Worm (Caenorhabditis elegans) whole organism, L4 larva: ENCODE results near the gene B0222.1.

Experiments used
- F37D6.2 ChIP-seq: sonication (generic microtip); optimal IDR thresholded peaks from 2 replicates; lab custom pipeline; 2016; ENCODE audit warnings: mild to moderate bottlenecking, missing genetic modification characterization, missing compliant biosample characterization
- F44E2.7 ChIP-seq: fragments of 200-800 bp; sonication (Bioruptor generic); IDR thresholded peaks from 2 replicates; pipeline ENCODE4 v2.1.2; 2022; ENCODE audit warnings: missing genetic modification characterization, missing compliant biosample characterization
- F49E8.2 ChIP-seq: sonication (generic microtip); optimal IDR thresholded peaks from 2 replicates; lab custom pipeline; 2016; ENCODE audit warnings: missing compliant biosample characterization, mild to moderate bottlenecking, missing genetic modification characterization, borderline replicate concordance
- R02D3.7 ChIP-seq: fragments of 150-350 bp; sonication (generic microtip); optimal IDR thresholded peaks from 3 replicates; lab custom pipeline; 2014; ENCODE audit warnings: missing biosample characterization, missing genetic modification characterization
- Y105C5A.15 ChIP-seq: fragments of 200-800 bp; sonication (Bioruptor generic); IDR thresholded peaks from 2 replicates; pipeline ENCODE4 v1.3.6; 2022; ENCODE audit warnings: missing genetic modification characterization, missing compliant biosample characterization
- Y48G9A.11 ChIP-seq: fragments of 200-800 bp; sonication (Bioruptor generic); IDR thresholded peaks from 2 replicates; pipeline ENCODE4 v1.3.6; 2022; ENCODE audit warnings: missing genetic modification reagents, missing genetic modification characterization, missing compliant biosample characterization
- ZK337.2 ChIP-seq: fragments of 200-800 bp; sonication (Bioruptor generic); IDR thresholded peaks from 2 replicates; pipeline ENCODE4 v1.3.6; 2022; ENCODE audit warnings: missing genetic modification reagents, missing genetic modification characterization, missing compliant biosample characterization
- aha-1 ChIP-seq: fragments of 150-350 bp; peaks from one replicate; lab custom pipeline; 2014; ENCODE audit warnings: missing biosample characterization, missing genetic modification characterization
- aly-2 ChIP-seq: sonication (generic microtip); optimal IDR thresholded peaks from 2 replicates; lab custom pipeline; 2018; ENCODE audit warnings: missing biosample characterization, missing genetic modification characterization
- ama-1 ChIP-seq: fragments of 150-350 bp; optimal IDR thresholded peaks from 2 replicates; lab custom pipeline; 2014; ENCODE audit warnings: inconsistent platforms, mixed read lengths
- ceh-32 ChIP-seq: sonication (generic microtip); optimal IDR thresholded peaks from 2 replicates; lab custom pipeline; 2016; ENCODE audit warnings: mild to moderate bottlenecking, missing genetic modification characterization, missing compliant biosample characterization; ENCODE audit not compliant: poor library complexity
- ceh-62 ChIP-seq: sonication (generic microtip); optimal IDR thresholded peaks from 2 replicates; lab custom pipeline; 2017; ENCODE audit warnings: missing biosample characterization, missing genetic modification characterization
- ceh-82 ChIP-seq: sonication (generic microtip); optimal IDR thresholded peaks from 2 replicates; lab custom pipeline; 2017; ENCODE audit warnings: missing biosample characterization, missing genetic modification characterization
- daf-16 ChIP-seq, 3 experiments: sonication (generic microtip); optimal IDR thresholded peaks; 2 replicates each; lab custom pipeline; 2016 to 2017; ENCODE audit warnings: missing genetic modification characterization in 3 of 3, missing genetic modification reagents in 3 of 3, mild to moderate bottlenecking in 2 of 3, missing compliant biosample characterization in 2 of 3, missing biosample characterization in 1 of 3, moderate library complexity in 1 of 3
- dmd-6 ChIP-seq: fragments of 200-800 bp; sonication (Bioruptor generic); IDR thresholded peaks from 2 replicates; pipeline ENCODE4 v1.3.6; 2022; ENCODE audit warnings: missing genetic modification reagents, missing genetic modification characterization, missing compliant biosample characterization
- dmd-9 ChIP-seq: fragments of 200-800 bp; sonication (Bioruptor generic); IDR thresholded peaks from 2 replicates; pipeline ENCODE4 v1.3.6; 2022; ENCODE audit warnings: missing genetic modification reagents, missing genetic modification characterization, missing compliant biosample characterization
- duxl-1 ChIP-seq: sonication (generic microtip); optimal IDR thresholded peaks from 2 replicates; lab custom pipeline; 2016; ENCODE audit warnings: mild to moderate bottlenecking, missing genetic modification characterization, moderate library complexity, missing compliant biosample characterization; ENCODE audit not compliant: poor library complexity
- egl-27 ChIP-seq: sonication (generic microtip); optimal IDR thresholded peaks from 3 replicates; lab custom pipeline; 2017; ENCODE audit warnings: missing biosample characterization, missing genetic modification reagents, missing genetic modification characterization
- fkh-10 ChIP-seq: fragments of 150-350 bp; optimal IDR thresholded peaks from 2 replicates; lab custom pipeline; 2014; ENCODE audit warnings: missing biosample characterization, missing genetic modification reagents, missing genetic modification characterization
- gei-8 ChIP-seq: fragments of 200-800 bp; sonication (Bioruptor generic); optimal IDR thresholded peaks from 2 replicates; lab custom pipeline; 2018; ENCODE audit warnings: mild to moderate bottlenecking, missing genetic modification characterization, missing compliant biosample characterization
- hlh-11 ChIP-seq: fragments of 200-800 bp; sonication (Bioruptor generic); optimal IDR thresholded peaks from 2 replicates; lab custom pipeline; 2018; ENCODE audit warnings: mild to moderate bottlenecking, missing genetic modification characterization, missing compliant biosample characterization
- hmg-1.1 ChIP-seq: fragments of 200-800 bp; sonication (Bioruptor generic); IDR thresholded peaks from 2 replicates; pipeline ENCODE4 v1.3.6; 2022; ENCODE audit warnings: missing genetic modification reagents, missing genetic modification characterization, missing compliant biosample characterization
- lim-7 ChIP-seq: fragments of 200-800 bp; sonication (Bioruptor generic); IDR thresholded peaks from 2 replicates; pipeline ENCODE4 v1.3.6; 2022; ENCODE audit warnings: missing genetic modification characterization, missing compliant biosample characterization
- lin-15B ChIP-seq: fragments of 150-350 bp; sonication (generic microtip); optimal IDR thresholded peaks from 3 replicates; lab custom pipeline; 2014; ENCODE audit warnings: missing biosample characterization, missing genetic modification characterization
- lin-38 ChIP-seq: fragments of 200-800 bp; sonication (Bioruptor generic); IDR thresholded peaks from 2 replicates; pipeline ENCODE4 v1.3.6; 2022; ENCODE audit warnings: missing genetic modification reagents, missing genetic modification characterization, missing compliant biosample characterization
- madf-5 ChIP-seq, 2 experiments: fragments of 200-800 bp; sonication (Bioruptor generic); IDR thresholded peaks; 2 replicates each; pipeline ENCODE4 v1.3.6; 2022; ENCODE audit warnings: missing compliant biosample characterization in 2 of 2, missing genetic modification characterization in 2 of 2
- madf-9 ChIP-seq: fragments of 200-800 bp; sonication (Bioruptor generic); conservative IDR thresholded peaks from 2 replicates; pipeline ENCODE4 v1.3.6; 2022; ENCODE audit warnings: missing genetic modification reagents, missing genetic modification characterization, missing compliant biosample characterization
- mdl-1 ChIP-seq, 2 experiments: fragments of 150-350 bp in 1 of 2; sonication (generic microtip) in 1 of 2; optimal IDR thresholded peaks; 2 replicates each; lab custom pipeline; 2014 to 2017; ENCODE audit warnings: missing biosample characterization in 2 of 2, missing genetic modification characterization in 2 of 2
- mxl-2 ChIP-seq: fragments of 200-800 bp; sonication (Bioruptor generic); conservative IDR thresholded peaks from 2 replicates; pipeline ENCODE4 v1.3.6; 2022; ENCODE audit warnings: missing genetic modification reagents, missing genetic modification characterization, missing compliant biosample characterization
- mxl-3 ChIP-seq: fragments of 200-800 bp; sonication (Bioruptor generic); optimal IDR thresholded peaks from 2 replicates; lab custom pipeline; 2018; ENCODE audit warnings: mild to moderate bottlenecking, missing genetic modification characterization, missing compliant biosample characterization
- nhr-10 ChIP-seq: fragments of 150-350 bp; optimal IDR thresholded peaks from 2 replicates; lab custom pipeline; 2014; ENCODE audit warnings: missing biosample characterization, missing genetic modification characterization
- nhr-11 ChIP-seq: fragments of 150-350 bp; optimal IDR thresholded peaks from 2 replicates; lab custom pipeline; 2014; ENCODE audit warnings: missing biosample characterization, missing genetic modification characterization
- nhr-237 ChIP-seq: sonication (generic microtip); optimal IDR thresholded peaks from 2 replicates; lab custom pipeline; 2017; ENCODE audit warnings: missing biosample characterization, missing genetic modification characterization
- nhr-25 ChIP-seq: sonication (generic microtip); optimal IDR thresholded peaks from 2 replicates; lab custom pipeline; 2017; ENCODE audit warnings: missing genetic modification characterization, mild to moderate bottlenecking, missing compliant biosample characterization, antibody characterized with exemption, moderate library complexity, borderline replicate concordance; ENCODE audit not compliant: insufficient read depth
- nhr-28 ChIP-seq: fragments of 150-350 bp; optimal IDR thresholded peaks from 2 replicates; lab custom pipeline; 2014; ENCODE audit warnings: missing biosample characterization, missing genetic modification characterization
- nhr-41 ChIP-seq: fragments of 200-800 bp; sonication (Bioruptor generic); IDR thresholded peaks from 2 replicates; pipeline ENCODE4 v1.3.6; 2022; ENCODE audit warnings: missing genetic modification reagents, missing genetic modification characterization, missing compliant biosample characterization
- nhr-42 ChIP-seq: fragments of 200-800 bp; sonication (Bioruptor generic); IDR thresholded peaks from 2 replicates; pipeline ENCODE4 v1.3.6; 2022; ENCODE audit warnings: missing genetic modification characterization, missing compliant biosample characterization
- nhr-76 ChIP-seq: fragments of 150-350 bp; optimal IDR thresholded peaks from 2 replicates; lab custom pipeline; 2014; ENCODE audit warnings: missing biosample characterization, missing genetic modification characterization
- nhr-77 ChIP-seq: fragments of 150-350 bp; optimal IDR thresholded peaks from 2 replicates; lab custom pipeline; 2014; ENCODE audit warnings: missing biosample characterization, missing genetic modification characterization
- php-3 ChIP-seq: fragments of 200-800 bp; sonication (Bioruptor generic); IDR thresholded peaks from 2 replicates; pipeline ENCODE4 v1.3.6; 2022; ENCODE audit warnings: missing genetic modification reagents, missing genetic modification characterization, missing compliant biosample characterization
- pqm-1 ChIP-seq: sonication (generic microtip); optimal IDR thresholded peaks from 2 replicates; lab custom pipeline; 2017; ENCODE audit warnings: missing biosample characterization, missing genetic modification characterization
- rbr-2 ChIP-seq: sonication (generic microtip); optimal IDR thresholded peaks from 2 replicates; lab custom pipeline; 2016; ENCODE audit warnings: missing genotype, missing genetic modification characterization, missing compliant biosample characterization
- set-16 ChIP-seq: fragments of 200-800 bp; sonication (Bioruptor generic); IDR thresholded peaks from 2 replicates; pipeline ENCODE4 v1.3.6; 2022; ENCODE audit warnings: missing genetic modification reagents, missing genetic modification characterization, missing compliant biosample characterization
- skn-1 ChIP-seq: fragments of 150-350 bp; optimal IDR thresholded peaks from 2 replicates; lab custom pipeline; 2014; ENCODE audit warnings: missing biosample characterization, missing genetic modification characterization
- snpc-4 ChIP-seq: fragments of 150-350 bp; optimal IDR thresholded peaks from 2 replicates; lab custom pipeline; 2014; ENCODE audit warnings: missing biosample characterization, missing genetic modification characterization
- spr-1 ChIP-seq: sonication (generic microtip); optimal IDR thresholded peaks from 2 replicates; lab custom pipeline; 2016; ENCODE audit warnings: mild to moderate bottlenecking, missing genetic modification characterization, missing compliant biosample characterization
- spr-3 ChIP-seq: fragments of 200-800 bp; sonication (Bioruptor generic); optimal IDR thresholded peaks from 2 replicates; lab custom pipeline; 2018; ENCODE audit warnings: mild to moderate bottlenecking, missing genetic modification characterization, missing compliant biosample characterization
- tag-97 ChIP-seq: fragments of 200-800 bp; sonication (Bioruptor generic); IDR thresholded peaks from 2 replicates; pipeline ENCODE4 v1.3.6; 2022; ENCODE audit warnings: missing genetic modification characterization, missing compliant biosample characterization
- unc-39 ChIP-seq: sonication (generic microtip); optimal IDR thresholded peaks from 2 replicates; lab custom pipeline; 2017; ENCODE audit warnings: missing biosample characterization, missing genetic modification characterization
- zfp-2 ChIP-seq: sonication (generic microtip); optimal IDR thresholded peaks from 2 replicates; lab custom pipeline; 2016; ENCODE audit warnings: mild to moderate bottlenecking, missing genetic modification characterization, missing compliant biosample characterization
- zfp-3 ChIP-seq: fragments of 200-800 bp; sonication (Bioruptor generic); conservative IDR thresholded peaks from 2 replicates; pipeline ENCODE4 v1.3.6; 2022; ENCODE audit warnings: missing genetic modification reagents, missing genetic modification characterization, missing compliant biosample characterization
- ztf-7 ChIP-seq: fragments of 150-350 bp; optimal IDR thresholded peaks from 2 replicates; lab custom pipeline; 2014; ENCODE audit warnings: missing biosample characterization, missing genetic modification characterization

B0222.1 gene

DNA sequence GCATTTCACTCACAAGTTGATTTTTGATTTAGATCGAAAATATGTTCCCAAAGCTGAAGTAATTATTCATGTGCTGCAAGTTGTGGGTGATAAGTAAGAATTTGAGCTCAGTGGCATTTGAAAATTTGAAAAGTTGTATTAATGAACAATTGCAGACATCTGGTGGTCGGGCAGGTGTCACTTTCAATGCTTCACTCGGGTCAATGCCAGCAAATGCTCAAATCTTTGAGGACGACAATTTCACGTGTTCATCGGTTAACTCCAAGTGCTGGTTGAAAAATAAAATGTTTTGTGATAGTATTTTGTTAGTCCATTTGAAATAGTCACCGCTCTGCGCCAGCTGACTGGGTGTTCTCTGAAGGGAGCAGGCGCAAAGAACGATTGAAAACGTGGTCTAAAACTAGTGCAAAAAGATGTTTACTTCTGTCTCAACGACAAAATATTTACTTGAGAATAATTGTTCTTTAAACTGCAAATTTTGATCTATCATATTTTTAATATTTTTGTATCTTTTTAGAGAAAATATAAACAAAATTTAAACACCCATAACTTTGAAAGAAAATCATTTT, 39.9 kb upstream of the B0222.1 start:
- TF ChIP-seq gei-8 (no peak), F49E8.2 (tag; lab: Kevin White, UChicago) (no peak), ceh-62 (tag; lab: Kevin White, UChicago) (no peak), dmd-6 (GFP tag; lab: Robert Waterston, UW) (peak; percentile 79), spr-3 (GFP tag; lab: Kevin White, UChicago) (no peak), daf-16 (GFP tag; optimal IDR thresholded peaks at IDR 0.05; lab: Kevin White, UChicago) (peak in 1 of 2 experiments; percentile 95), daf-16 (tag; optimal IDR thresholded peaks at IDR 0.05; lab: Kevin White, UChicago) (peak; percentile 99), egl-27 (tag; lab: Kevin White, UChicago) (no peak), lin-15B (no peak), hlh-11 (tag; lab: Kevin White, UChicago) (peak; percentile 91), tag-97 (GFP tag; lab: Robert Waterston, UW) (no peak), zfp-2 (tag; lab: Kevin White, UChicago) (no peak), php-3 (GFP tag; lab: Robert Waterston, UW) (no peak), nhr-11 (tag; lab: Kevin White, UChicago) (peak; percentile 68), lin-38 (GFP tag; lab: Robert Waterston, UW) (no peak), aly-2 (tag; lab: Kevin White, UChicago) (no peak), unc-39 (tag; lab: Kevin White, UChicago) (no peak), rbr-2 (tag; lab: Kevin White, UChicago) (no peak), nhr-10 (tag; lab: Kevin White, UChicago) (no peak), pqm-1 (tag; lab: Kevin White, UChicago) (no peak), F44E2.7 (GFP tag; lab: Robert Waterston, UW) (no peak), nhr-77 (peak; percentile 24), ZK337.2 (no peak), mxl-2 (GFP tag; lab: Robert Waterston, UW) (peak; percentile 54; the same call in 1 of the 2 replicates), hmg-1.1 (no peak), Y48G9A.11 (GFP tag; lab: Robert Waterston, UW) (no peak), duxl-1 (no peak), R02D3.7 (tag; lab: Kevin White, UChicago) (no peak), mxl-3 (GFP tag; lab: Kevin White, UChicago) (peak; percentile 11), Y105C5A.15 (no peak), F37D6.2 (tag; lab: Kevin White, UChicago) (no peak), zfp-3 (GFP tag; lab: Robert Waterston, UW) (no peak), ceh-32 (tag; lab: Kevin White, UChicago) (no peak), mdl-1 (tag; optimal IDR thresholded peaks at IDR 0.05; lab: Kevin White, UChicago) (peak in 1 of 2 experiments; percentile 83), ceh-82 (tag; lab: Kevin White, UChicago) (no peak), nhr-42 (no peak), spr-1 (tag; lab: Kevin White, UChicago) (no peak), madf-9 (GFP tag; lab: Robert Waterston, UW) (no peak), nhr-25 (tag; lab: Kevin White, UChicago) (no peak), set-16 (GFP tag; lab: Robert Waterston, UW) (no peak), aha-1 (tag; lab: Kevin White, UChicago) (peak; percentile 19), dmd-9 (GFP tag; lab: Robert Waterston, UW) (no peak), ztf-7 (tag; lab: Kevin White, UChicago) (no peak), nhr-41 (GFP tag; lab: Robert Waterston, UW) (no peak), nhr-237 (no peak), fkh-10 (GFP tag; lab: Kevin White, UChicago) (no peak), nhr-76 (tag; lab: Kevin White, UChicago) (no peak), ama-1 (lab: Kevin White, UChicago) (no peak), snpc-4 (tag; lab: Kevin White, UChicago) (no peak), nhr-28 (tag; lab: Kevin White, UChicago) (peak; percentile 80), madf-5 (GFP tag; IDR thresholded peaks at IDR 0.05; lab: Robert Waterston, UW) (no peak), skn-1 (no peak), lim-7 (GFP tag; lab: Robert Waterston, UW) (no peak)
